Worm (Caenorhabditis elegans) whole organism, mixed stage, embryonic: ENCODE measurements around the gene ZK470.1.

ENCODE experiments used
- lin-13 ChIP-seq: fragments of 150-350 bp; optimal IDR thresholded peaks from 2 replicates; lab custom pipeline; 2014; ENCODE audit warnings: missing biosample characterization, missing genetic modification characterization
- nhr-237 ChIP-seq: fragments of 150-350 bp; optimal IDR thresholded peaks from 2 replicates; lab custom pipeline; 2014; ENCODE audit warnings: missing biosample characterization, missing genetic modification characterization

DNA sequence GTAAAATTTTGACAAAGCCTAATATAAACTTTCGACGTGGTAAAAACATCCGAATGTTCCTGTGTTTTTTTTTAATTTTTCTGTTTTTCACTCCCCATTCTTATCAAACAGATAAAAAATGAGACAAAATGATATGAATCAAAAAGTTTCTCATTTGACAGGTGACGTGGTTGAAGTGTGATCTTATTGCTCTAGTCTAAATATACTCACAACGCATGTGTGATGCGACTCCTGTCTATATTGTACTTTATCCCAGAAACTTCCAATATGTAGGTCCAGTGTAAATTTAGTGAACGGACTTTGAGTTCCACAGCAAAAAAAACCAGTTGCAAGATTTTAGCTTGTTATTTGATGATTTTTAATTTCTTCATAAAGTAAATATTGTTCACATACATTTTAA is 32.1 kb upstream of the ZK470.1 start:
- TF ChIP-seq lin-13 (tag; lab: Kevin White, UChicago) (no peak), nhr-237 (tag; lab: Kevin White, UChicago) (no peak)
